Worm (Caenorhabditis elegans) whole organism, mixed stage, embryonic: ENCODE results near the gene ZC404.2.

Experiments
- ceh-39 ChIP-seq: fragments of 150-350 bp; optimal IDR thresholded peaks from 2 replicates; lab custom pipeline; 2014; ENCODE audit warnings: missing biosample characterization, missing genetic modification characterization
- elt-3 ChIP-seq: fragments of 150-350 bp; optimal IDR thresholded peaks from 2 replicates; lab custom pipeline; 2014; ENCODE audit warnings: missing biosample characterization, missing genetic modification characterization
- mep-1 ChIP-seq: fragments of 150-350 bp; optimal IDR thresholded peaks from 2 replicates; lab custom pipeline; 2017; ENCODE audit warnings: missing biosample characterization, missing genetic modification reagents, missing genetic modification characterization, inconsistent platforms
- nhr-76 ChIP-seq: sonication (generic microtip); optimal IDR thresholded peaks from 2 replicates; lab custom pipeline; 2017; ENCODE audit warnings: missing biosample characterization, missing genetic modification characterization
- snpc-4 ChIP-seq: fragments of 150-350 bp; optimal IDR thresholded peaks from 2 replicates; lab custom pipeline; 2014; ENCODE audit warnings: missing biosample characterization, missing genetic modification characterization
- sptf-1 ChIP-seq: sonication (generic microtip); optimal IDR thresholded peaks from 2 replicates; lab custom pipeline; 2017; ENCODE audit warnings: mild to moderate bottlenecking, missing genetic modification characterization, moderate library complexity, missing compliant biosample characterization

DNA sequence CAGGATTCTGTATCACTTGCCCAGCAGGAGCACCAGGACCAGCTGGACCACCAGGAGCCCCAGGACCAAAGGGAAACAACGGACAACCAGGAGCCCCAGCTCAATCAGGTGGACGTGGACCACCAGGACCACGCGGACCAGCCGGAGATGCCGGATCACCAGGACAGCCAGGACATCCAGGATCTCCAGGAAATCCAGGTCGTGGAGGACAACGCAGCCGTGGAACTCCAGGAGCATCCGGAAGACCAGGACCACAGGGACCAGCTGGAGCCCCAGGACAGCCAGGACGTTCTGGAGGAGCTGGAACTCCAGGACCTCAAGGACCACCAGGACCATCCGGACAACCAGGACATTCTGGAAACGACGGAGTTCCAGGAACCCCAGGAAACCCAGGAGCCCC is 48.3 kb downstream of the ZC404.2 start:
- TF ChIP-seq mep-1 (tag; lab: Kevin White, UChicago) (no peak), elt-3 (no peak), ceh-39 (no peak), snpc-4 (tag; lab: Kevin White, UChicago) (no peak), nhr-76 (tag; lab: Kevin White, UChicago) (no peak), sptf-1 (tag; lab: Kevin White, UChicago) (no peak)
